Worm (Caenorhabditis elegans) whole organism, L3 larva: ENCODE measurements around the gene C06G4.4.

Experiments
- lin-15B ChIP-seq: fragments of 150-350 bp; optimal IDR thresholded peaks from 2 replicates; lab custom pipeline; 2014; ENCODE audit warnings: missing biosample characterization, missing genetic modification characterization
- lin-39 ChIP-seq: fragments of 150-350 bp; optimal IDR thresholded peaks from 2 replicates; lab custom pipeline; 2018; ENCODE audit warnings: missing biosample characterization, missing genetic modification reagents, missing genetic modification characterization
- skn-1 ChIP-seq: fragments of 150-350 bp; optimal IDR thresholded peaks from 2 replicates; lab custom pipeline; 2014; ENCODE audit warnings: missing biosample characterization, missing genetic modification characterization
- snpc-4 ChIP-seq: fragments of 150-350 bp; optimal IDR thresholded peaks from 2 replicates; lab custom pipeline; 2014; ENCODE audit warnings: missing biosample characterization, missing genetic modification characterization
- tbx-2 ChIP-seq: sonication (generic microtip); optimal IDR thresholded peaks from 2 replicates; lab custom pipeline; 2016; ENCODE audit warnings: mild to moderate bottlenecking, missing genetic modification characterization, missing compliant biosample characterization

DNA sequence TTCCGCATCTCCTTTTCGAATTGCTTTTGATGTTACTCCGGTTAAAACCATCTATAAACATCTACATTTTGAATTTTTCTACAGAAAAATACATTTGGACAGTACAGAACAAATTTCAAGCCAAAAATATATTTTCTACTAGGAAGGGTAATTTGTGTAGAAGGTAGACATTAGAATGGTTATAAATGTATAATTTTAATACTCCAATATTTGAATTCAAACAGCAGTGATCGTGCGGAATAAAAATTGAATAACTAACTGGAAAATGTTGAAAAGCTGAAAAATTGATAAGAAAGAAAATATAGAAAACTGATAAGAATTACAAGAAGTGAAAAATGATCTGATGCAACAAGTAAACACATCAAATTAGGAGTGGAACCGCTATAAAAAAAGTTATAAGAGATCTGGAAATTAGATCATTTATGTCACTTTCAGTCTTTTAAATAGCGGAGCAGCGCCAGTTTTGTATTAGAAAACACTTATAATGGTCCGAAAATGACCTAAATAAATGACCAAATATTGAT is 30.6 kb downstream of the C06G4.4 start, which contains the start of gene gsto-1:
- no peak for TF ChIP-seq lin-15B (tag; lab: Kevin White, UChicago)
- TF ChIP-seq lin-39 (tag; lab: Kevin White, UChicago): no peak
- no peak for TF ChIP-seq tbx-2
- TF ChIP-seq snpc-4 (tag; lab: Kevin White, UChicago): no peak
- no peak for TF ChIP-seq skn-1
